Worm (Caenorhabditis elegans): ENCODE measurements around the gene Y32F6B.1.

DNA sequence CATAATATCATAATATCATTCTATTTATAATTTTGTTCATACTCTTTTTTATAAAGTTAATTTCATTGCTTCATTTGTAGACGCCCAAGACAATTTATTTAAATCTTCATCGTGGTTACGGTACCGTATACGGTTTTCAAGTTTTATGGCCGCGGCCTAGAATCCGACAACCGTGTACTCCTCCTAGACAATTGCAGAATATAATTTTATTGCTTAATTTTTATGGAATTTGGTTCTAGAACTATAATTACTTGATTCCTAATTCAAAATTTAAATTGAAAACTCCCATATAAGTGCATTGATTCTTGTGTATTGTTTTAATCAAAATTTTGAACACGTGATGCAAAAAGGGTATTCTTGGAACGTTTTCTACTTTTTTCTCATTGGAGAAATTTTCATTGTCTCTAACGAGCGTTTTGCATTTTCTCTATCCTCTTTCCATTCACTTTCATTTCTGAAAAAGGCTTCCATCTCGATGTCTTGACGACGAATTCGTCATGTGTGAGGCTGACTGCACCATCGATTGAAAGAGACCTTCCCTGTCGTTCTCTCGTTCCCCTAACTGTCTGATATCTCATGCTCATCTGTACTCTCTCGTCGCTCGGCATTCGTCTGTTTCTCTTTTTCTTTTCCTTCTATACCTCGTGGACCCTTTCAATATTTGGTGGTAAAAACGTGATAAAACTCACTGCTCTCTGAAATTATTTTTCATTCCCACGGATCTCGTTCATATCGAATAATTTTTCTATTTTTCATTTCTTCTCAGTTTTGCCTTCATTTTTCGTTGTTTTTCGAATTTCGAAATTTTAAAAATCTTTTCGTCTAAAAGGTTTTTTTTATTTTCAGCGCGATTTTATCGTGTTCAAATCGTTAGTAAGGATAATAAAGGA, 43.2 kb downstream of the Y32F6B.1 start, which contains the start of gene pap-1:
- TF ChIP-seq ama-1 (optimal IDR thresholded peaks at IDR 0.05) (no peak), hnd-1 (tag; optimal IDR thresholded peaks at IDR 0.05) (no peak), tbx-37 (GFP tag; conservative IDR thresholded peaks at IDR 0.05) (no peak), tra-4 (tag; optimal IDR thresholded peaks at IDR 0.05) (no peak), ceh-13 (GFP tag; optimal IDR thresholded peaks at IDR 0.05) (no peak), hmbx-1 (tag; optimal IDR thresholded peaks at IDR 0.05) (no peak), sea-1 (GFP tag; conservative IDR thresholded peaks at IDR 0.05) (no peak), tbx-11 (GFP tag; IDR thresholded peaks at IDR 0.05) (no peak), aly-1 (tag; optimal IDR thresholded peaks at IDR 0.05) (no peak), F13C5.2 (tag; optimal IDR thresholded peaks at IDR 0.05) (no peak), B0310.2 (tag; optimal IDR thresholded peaks at IDR 0.05) (no peak), ceh-36 (tag; optimal IDR thresholded peaks at IDR 0.05) (no peak), flt-1 (GFP tag; IDR thresholded peaks at IDR 0.05) (no peak)

Measured in whole organism, early embryonic.